Fruit fly (Drosophila melanogaster) whole organism, wandering third instar larva: ENCODE results near the gene IntS4.

Experiments
- Abd-B ChIP-seq: fragments of >200 bp; optimal IDR thresholded peaks from 2 replicates; lab custom pipeline; 2017; ENCODE audit warnings: missing biosample characterization, missing genetic modification characterization
- CG32264 ChIP-seq: fragments of 200-800 bp; sonication (Bioruptor generic); optimal IDR thresholded peaks from 2 replicates; lab custom pipeline; 2016; ENCODE audit warnings: missing biosample characterization, missing genetic modification characterization
- CG9705 ChIP-seq: fragments of 200-800 bp; sonication (Bioruptor generic); optimal IDR thresholded peaks from 2 replicates; lab custom pipeline; 2018; ENCODE audit warnings: missing biosample characterization, mild to moderate bottlenecking, missing genetic modification characterization
- CrebA ChIP-seq: fragments of 200-800 bp; sonication (Bioruptor generic); optimal IDR thresholded peaks from 2 replicates; lab custom pipeline; 2016; ENCODE audit warnings: missing biosample characterization, mild to moderate bottlenecking, missing genetic modification characterization, borderline replicate concordance
- HLH106 ChIP-seq: fragments of 200-800 bp; optimal IDR thresholded peaks from 3 replicates; lab custom pipeline; 2019; ENCODE audit warnings: missing biosample characterization, mild to moderate bottlenecking, missing genetic modification characterization, moderate library complexity
- Hnf4 ChIP-seq: fragments of 200-800 bp; sonication (Bioruptor generic); optimal IDR thresholded peaks from 2 replicates; lab custom pipeline; 2016; ENCODE audit warnings: missing biosample characterization, mild to moderate bottlenecking, missing genetic modification characterization
- Hr78 ChIP-seq: fragments of >200 bp; optimal IDR thresholded peaks from 2 replicates; lab custom pipeline; 2017; ENCODE audit warnings: missing biosample characterization, missing genetic modification characterization
- Hr83 ChIP-seq: fragments of 200-300 bp; sonication (Bioruptor generic); optimal IDR thresholded peaks from 2 replicates; lab custom pipeline; 2016; ENCODE audit warnings: missing biosample characterization, mild to moderate bottlenecking, missing genetic modification characterization, moderate library complexity; ENCODE audit not compliant: poor library complexity, severe bottlenecking
- Jra ChIP-seq: sonication (Bioruptor generic); optimal IDR thresholded peaks from 2 replicates; lab custom pipeline; 2016; ENCODE audit warnings: missing biosample characterization, missing genetic modification characterization
- Mio ChIP-seq: sonication (Bioruptor generic); optimal IDR thresholded peaks from 2 replicates; lab custom pipeline; 2016; ENCODE audit warnings: missing biosample characterization, missing genetic modification characterization
- Myc ChIP-seq: fragments of >200 bp; optimal IDR thresholded peaks from 2 replicates; lab custom pipeline; 2017
- N ChIP-seq: fragments of >200 bp; optimal IDR thresholded peaks from 2 replicates; lab custom pipeline; 2018; ENCODE audit warnings: missing biosample characterization, missing external identifiers, missing genetic modification characterization
- OdsH ChIP-seq: fragments of 200-800 bp; sonication (Bioruptor generic); optimal IDR thresholded peaks from 2 replicates; lab custom pipeline; 2016; ENCODE audit warnings: missing biosample characterization, mild to moderate bottlenecking, missing genetic modification characterization
- Rel ChIP-seq, 2 experiments: fragments of 200-800 bp; sonication (Bioruptor generic) in 1 of 2; optimal IDR thresholded peaks; 2 replicates in 1 of 2; 3 replicates in 1 of 2; lab custom pipeline; 2016 to 2019; ENCODE audit warnings: mild to moderate bottlenecking in 2 of 2, missing biosample characterization in 2 of 2, missing genetic modification characterization in 2 of 2, moderate library complexity in 1 of 2
- Sp1 ChIP-seq: fragments of 200-800 bp; sonication (Bioruptor generic); optimal IDR thresholded peaks from 3 replicates; lab custom pipeline; 2019; ENCODE audit warnings: missing biosample characterization, mild to moderate bottlenecking, missing genetic modification characterization, moderate library complexity
- Vsx2 ChIP-seq: fragments of 200-300, 225-300 bp; sonication (Bioruptor generic); optimal IDR thresholded peaks from 2 replicates; lab custom pipeline; 2018; ENCODE audit warnings: missing biosample characterization, missing genetic modification characterization; ENCODE audit not compliant: partially characterized antibody
- brk ChIP-seq: fragments of 200-800 bp; sonication (Bioruptor generic); optimal IDR thresholded peaks from 2 replicates; lab custom pipeline; 2016; ENCODE audit warnings: missing biosample characterization, mild to moderate bottlenecking, missing genetic modification characterization
- dl ChIP-seq, 2 experiments: fragments of 175-275, 200-275 bp in 1 of 2; fragments of 200-275 bp in 1 of 2; sonication (Bioruptor generic); optimal IDR thresholded peaks; lab custom pipeline; 2018; ENCODE audit warnings: mild to moderate bottlenecking in 2 of 2, missing biosample characterization in 2 of 2, missing genetic modification characterization in 2 of 2, moderate library complexity in 2 of 2; ENCODE audit not compliant: partially characterized antibody in 2 of 2, insufficient read depth in 1 of 2
- dsf ChIP-seq: sonication (Bioruptor generic); optimal IDR thresholded peaks from 2 replicates; lab custom pipeline; 2016; ENCODE audit warnings: missing biosample characterization, missing genetic modification characterization, borderline replicate concordance
- ey ChIP-seq: fragments of 200-800 bp; sonication (Bioruptor generic); optimal IDR thresholded peaks from 2 replicates; lab custom pipeline; 2016; ENCODE audit warnings: missing biosample characterization, missing genetic modification characterization
- foxo ChIP-seq, 2 experiments: fragments of 200-800 bp; sonication (Bioruptor generic); optimal IDR thresholded peaks; 2 replicates in 1 of 2; 3 replicates in 1 of 2; lab custom pipeline; 2016 to 2017; ENCODE audit warnings: missing biosample characterization in 2 of 2, missing genetic modification characterization in 2 of 2
- fru ChIP-seq: fragments of 200-800 bp; sonication (Bioruptor generic); optimal IDR thresholded peaks from 3 replicates; lab custom pipeline; 2016; ENCODE audit warnings: missing biosample characterization, mild to moderate bottlenecking, missing genetic modification characterization
- h ChIP-seq: fragments of 200-800 bp; sonication (Bioruptor generic); optimal IDR thresholded peaks from 3 replicates; lab custom pipeline; 2016; ENCODE audit warnings: missing biosample characterization, mild to moderate bottlenecking, missing genetic modification characterization
- jim ChIP-seq: fragments of 175-275, 200-325 bp; sonication (Bioruptor generic); optimal IDR thresholded peaks from 2 replicates; lab custom pipeline; 2016; ENCODE audit warnings: missing biosample characterization, mild to moderate bottlenecking, missing genetic modification characterization
- lola ChIP-seq: fragments of >200 bp; optimal IDR thresholded peaks from 2 replicates; lab custom pipeline; 2017; ENCODE audit warnings: missing biosample characterization, missing genetic modification characterization
- pan ChIP-seq: fragments of >200 bp; optimal IDR thresholded peaks from 2 replicates; lab custom pipeline; 2017
- psq ChIP-seq: fragments of 200-800 bp; sonication (Bioruptor generic); optimal IDR thresholded peaks from 3 replicates; lab custom pipeline; 2017; ENCODE audit warnings: missing biosample characterization, mild to moderate bottlenecking, missing genetic modification characterization, moderate library complexity
- rgr ChIP-seq: fragments of 200-800 bp; sonication (Bioruptor generic); optimal IDR thresholded peaks from 3 replicates; lab custom pipeline; 2016; ENCODE audit warnings: missing biosample characterization, mild to moderate bottlenecking, missing genetic modification characterization
- sage ChIP-seq: fragments of 200-800 bp; sonication (Bioruptor generic); optimal IDR thresholded peaks from 2 replicates; lab custom pipeline; 2016; ENCODE audit warnings: missing biosample characterization, mild to moderate bottlenecking, missing genetic modification characterization
- sv ChIP-seq: fragments of 200-800 bp; sonication (Bioruptor generic); optimal IDR thresholded peaks from 3 replicates; lab custom pipeline; 2016; ENCODE audit warnings: missing biosample characterization, missing genetic modification characterization
- tai ChIP-seq: sonication (Bioruptor generic); optimal IDR thresholded peaks from 2 replicates; lab custom pipeline; 2016; ENCODE audit warnings: missing biosample characterization, missing genetic modification characterization
- usp ChIP-seq: fragments of >200 bp; optimal IDR thresholded peaks from 2 replicates; lab custom pipeline; 2017; ENCODE audit warnings: missing biosample characterization, missing genetic modification characterization
- woc ChIP-seq: sonication (Bioruptor generic); optimal IDR thresholded peaks from 2 replicates; lab custom pipeline; 2016; ENCODE audit warnings: missing biosample characterization, mild to moderate bottlenecking, missing genetic modification characterization

The IntS4 gene

dm6 chrX:8531775-8532174 is 26.8 kb downstream of the IntS4 start:
- TF ChIP-seq rgr (GFP tag; lab: Kevin White, UChicago) (no peak), Vsx2 (GFP tag; lab: Kevin White, UChicago) (no peak), lola (GFP tag; lab: Kevin White, UChicago) (no peak), N (GFP tag; lab: Kevin White, UChicago) (no peak), psq (no peak), CG32264 (GFP tag; lab: Kevin White, UChicago) (no peak), CG9705 (no peak), foxo (GFP tag; optimal IDR thresholded peaks at IDR 0.05; lab: Kevin White, UChicago) (no peak), fru (GFP tag; lab: Kevin White, UChicago) (no peak), Abd-B (GFP tag; lab: Kevin White, UChicago) (no peak), pan (lab: Kevin White, UChicago) (no peak), tai (GFP tag; lab: Kevin White, UChicago) (no peak)

- TF ChIP-seq Mio (GFP tag; lab: Kevin White, UChicago): no peak
- TF ChIP-seq foxo (GFP tag; optimal IDR thresholded peaks at IDR 0.05; lab: Kevin White, UChicago): no peak
- TF ChIP-seq Rel (GFP tag; optimal IDR thresholded peaks at IDR 0.05; lab: Kevin White, UChicago): no peak
- no peak for TF ChIP-seq Rel (tag; optimal IDR thresholded peaks at IDR 0.05; lab: Kevin White, UChicago)
- TF ChIP-seq OdsH: no peak
- no peak for TF ChIP-seq Myc (lab: Kevin White, UChicago)
- no peak for TF ChIP-seq dsf (GFP tag; lab: Kevin White, UChicago)
- TF ChIP-seq, all 38 proteins: peak for 0
These were observed 29.0 kb downstream of the IntS4 start, which contains the start of gene PIP82 for dm6 chrX:8529598-8529997. PIP82 (minus strand) TSS chrX:8529698.

dm6 chrX:8523572-8524155 is 34.9 kb downstream of the IntS4 start:
- TF ChIP-seq Rel (GFP tag; optimal IDR thresholded peaks at IDR 0.05; lab: Kevin White, UChicago) (no peak), Rel (tag; optimal IDR thresholded peaks at IDR 0.05; lab: Kevin White, UChicago) (no peak), sv (GFP tag; lab: Kevin White, UChicago) (no peak), Vsx2 (GFP tag; lab: Kevin White, UChicago) (no peak), Abd-B (GFP tag; lab: Kevin White, UChicago) (no peak), Hr78 (no peak), Jra (no peak), Mio (GFP tag; lab: Kevin White, UChicago) (no peak), psq (no peak), sage (GFP tag; lab: Kevin White, UChicago) (no peak), h (no peak), N (GFP tag; lab: Kevin White, UChicago) (no peak), Sp1 (GFP tag; lab: Kevin White, UChicago) (no peak), dl (GFP tag; optimal IDR thresholded peaks at IDR 0.05; lab: Kevin White, UChicago; ENCODE audit: insufficient read depth in 1 of 2, partially characterized antibody in 2 of 2) (no peak), Hnf4 (no peak), HLH106 (no peak), tai (GFP tag; lab: Kevin White, UChicago) (no peak), CG9705 (no peak), ey (GFP tag; lab: Kevin White, UChicago) (no peak), fru (GFP tag; lab: Kevin White, UChicago) (no peak)

dm6 chrX:8522504-8522903 is 36.1 kb downstream of the IntS4 start:
- TF ChIP-seq N (GFP tag; lab: Kevin White, UChicago) (no peak), rgr (GFP tag; lab: Kevin White, UChicago) (peak; percentile 18), foxo (GFP tag; optimal IDR thresholded peaks at IDR 0.05; lab: Kevin White, UChicago) (peak in 1 of 2 experiments; percentile 11), sv (GFP tag; lab: Kevin White, UChicago) (no peak)

dm6 chrX:8521492-8521891 is 37.1 kb downstream of the IntS4 start:
- no peak for TF ChIP-seq foxo (GFP tag; optimal IDR thresholded peaks at IDR 0.05; lab: Kevin White, UChicago)
- no peak for TF ChIP-seq h
- no peak for TF ChIP-seq jim
- no peak for TF ChIP-seq Sp1 (GFP tag; lab: Kevin White, UChicago)
- TF ChIP-seq Mio (GFP tag; lab: Kevin White, UChicago): no peak
- TF ChIP-seq CrebA (GFP tag; lab: Kevin White, UChicago): no peak
- no peak for TF ChIP-seq woc (GFP tag; lab: Kevin White, UChicago)
- no peak for TF ChIP-seq OdsH
- TF ChIP-seq HLH106: no peak
- TF ChIP-seq Hnf4: no peak
- no peak for TF ChIP-seq N (GFP tag; lab: Kevin White, UChicago)
- TF ChIP-seq Hr78: no peak
- no peak for TF ChIP-seq Hr83 (GFP tag; lab: Kevin White, UChicago)
- no peak for TF ChIP-seq Myc (lab: Kevin White, UChicago)
- no peak for TF ChIP-seq Vsx2 (GFP tag; lab: Kevin White, UChicago)
- no peak for TF ChIP-seq pan (lab: Kevin White, UChicago)
- no peak for TF ChIP-seq lola (GFP tag; lab: Kevin White, UChicago)
- TF ChIP-seq brk (GFP tag; lab: Kevin White, UChicago): no peak
- no peak for TF ChIP-seq sv (GFP tag; lab: Kevin White, UChicago)
- TF ChIP-seq usp (GFP tag; lab: Kevin White, UChicago): no peak
